Worm (Caenorhabditis elegans): ENCODE results near the gene pin-2.

The pin-2 gene

DNA sequence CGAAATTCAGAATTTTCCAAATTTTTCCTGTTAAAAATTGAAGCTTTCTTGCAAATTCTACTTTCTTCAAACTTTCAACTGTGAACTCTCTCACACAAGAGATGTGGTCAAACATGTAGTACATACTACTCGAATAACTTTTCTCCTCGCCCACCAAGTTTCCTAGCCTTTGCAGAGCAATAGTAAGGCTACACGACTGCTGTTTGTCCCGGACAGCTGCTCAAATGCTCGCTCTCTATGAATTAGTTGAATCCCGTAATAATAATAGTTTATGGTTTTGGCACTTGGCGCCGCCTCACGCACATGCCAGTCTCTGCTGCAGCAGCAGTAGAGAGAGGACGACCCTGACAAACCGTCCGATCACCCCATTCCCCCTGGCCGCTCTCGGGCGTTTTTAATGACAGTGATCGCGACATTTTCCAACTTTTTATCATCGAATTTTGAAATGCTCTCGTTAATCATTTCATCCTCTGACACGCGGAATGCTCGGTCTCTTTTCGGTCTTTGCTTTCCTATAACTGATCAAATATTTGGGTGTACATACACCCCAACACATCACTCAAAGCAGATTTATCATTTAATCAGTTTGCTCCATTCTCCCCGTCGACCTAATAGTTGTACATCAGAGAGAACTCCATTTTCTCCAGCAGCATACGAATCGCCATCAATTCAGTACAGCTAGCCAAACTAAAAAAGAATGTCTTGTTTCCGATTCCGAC is 40.2 kb downstream of the pin-2 start:
- no peak for TF ChIP-seq W03F9.2 (tag; optimal IDR thresholded peaks at IDR 0.05)
- TF ChIP-seq him-1 (tag; optimal IDR thresholded peaks at IDR 0.05) = no peak
- no peak for TF ChIP-seq dao-5 (tag; optimal IDR thresholded peaks at IDR 0.05)

DNA sequence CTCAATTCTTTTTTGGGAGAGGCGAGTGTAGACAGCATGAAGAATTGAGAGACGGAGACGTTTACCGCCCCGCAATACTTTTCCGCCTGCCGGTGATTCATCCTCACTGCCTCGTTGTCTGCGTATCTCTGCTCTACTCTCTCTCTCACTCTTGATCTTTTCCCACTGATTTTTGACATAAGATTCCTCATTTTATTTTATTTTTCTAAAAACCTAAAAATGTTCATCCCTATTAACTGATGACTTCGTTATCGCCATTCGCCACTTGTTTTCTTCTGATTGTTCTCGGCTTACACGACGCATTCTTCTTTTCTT is 40.7 kb downstream of the pin-2 start:
- TF ChIP-seq W03F9.2 (tag; optimal IDR thresholded peaks at IDR 0.05) = no peak
- TF ChIP-seq dao-5 (tag; optimal IDR thresholded peaks at IDR 0.05) = no peak
- TF ChIP-seq him-1 (tag; optimal IDR thresholded peaks at IDR 0.05) = no peak

DNA sequence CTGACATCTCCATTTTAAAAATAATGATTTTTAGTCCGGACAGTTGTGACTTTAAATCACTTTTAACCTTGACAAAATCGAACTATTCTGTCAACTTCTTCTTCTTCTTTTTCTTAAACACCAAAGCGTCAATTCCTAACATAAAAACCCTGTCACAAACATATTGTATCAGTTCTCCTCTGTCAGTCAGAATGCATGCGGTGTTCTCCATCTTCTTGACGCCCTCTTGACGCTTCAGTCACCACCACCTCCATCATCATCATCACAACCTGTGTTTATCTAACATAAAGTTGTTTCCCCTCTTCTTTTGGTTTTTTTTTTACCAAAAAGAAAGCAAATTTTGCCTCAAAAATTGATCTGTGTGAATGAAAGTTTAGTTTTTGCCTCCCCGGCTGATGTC is 41.7 kb downstream of the pin-2 start:
- TF ChIP-seq him-1 (tag; optimal IDR thresholded peaks at IDR 0.05) (no peak), dao-5 (tag; optimal IDR thresholded peaks at IDR 0.05) (no peak), W03F9.2 (tag; optimal IDR thresholded peaks at IDR 0.05) (no peak)

DNA sequence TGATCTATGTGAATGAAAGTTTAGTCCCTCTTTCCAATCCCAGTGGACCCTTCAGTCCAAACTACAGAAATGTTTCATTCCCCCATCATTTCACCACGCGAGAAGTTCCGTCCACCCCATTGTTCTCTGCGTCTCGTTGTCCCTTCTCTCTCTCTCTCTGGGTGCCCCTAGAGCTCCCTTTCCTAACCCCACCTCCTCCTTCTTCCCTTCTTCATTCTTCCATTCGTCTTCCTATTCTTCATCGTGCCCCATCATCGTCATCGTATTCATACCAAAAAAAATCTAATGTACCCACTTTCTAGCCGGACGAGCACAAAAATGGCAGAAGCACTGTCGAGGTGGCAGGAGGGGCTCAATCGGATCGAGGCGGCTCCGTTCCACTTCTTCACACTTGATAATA is 42.6 kb downstream of the pin-2 start, which contains the start of gene M02B1.3:
M02B1.3 (plus strand) TSS at position 301 of the 400 bp plus-strand sequence.
- TF ChIP-seq W03F9.2 (tag; optimal IDR thresholded peaks at IDR 0.05) = no peak
- no peak for TF ChIP-seq him-1 (tag; optimal IDR thresholded peaks at IDR 0.05)
- no peak for TF ChIP-seq dao-5 (tag; optimal IDR thresholded peaks at IDR 0.05)

DNA sequence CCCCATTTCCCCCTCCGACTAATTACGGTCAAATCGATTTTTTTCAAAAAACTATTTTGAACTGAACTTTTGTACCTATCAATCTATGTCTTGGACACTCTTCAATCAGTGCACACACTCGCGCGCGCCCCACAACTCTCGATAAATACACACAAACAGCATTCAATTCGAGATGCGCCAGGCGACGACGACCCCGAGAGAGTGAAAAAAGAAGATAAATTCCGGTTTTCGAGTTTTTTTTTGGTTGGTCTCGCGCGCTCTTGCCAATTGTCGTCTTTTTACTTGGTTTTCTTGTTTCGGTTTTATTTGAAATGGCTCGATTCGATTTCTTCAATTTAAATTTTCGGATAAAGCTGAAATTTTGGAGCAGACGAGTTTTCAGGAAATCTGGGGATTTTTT is 46.7 kb downstream of the pin-2 start:
- TF ChIP-seq him-1 (tag; optimal IDR thresholded peaks at IDR 0.05) (no peak), dao-5 (tag; optimal IDR thresholded peaks at IDR 0.05) (no peak), W03F9.2 (tag; optimal IDR thresholded peaks at IDR 0.05) (no peak)

DNA sequence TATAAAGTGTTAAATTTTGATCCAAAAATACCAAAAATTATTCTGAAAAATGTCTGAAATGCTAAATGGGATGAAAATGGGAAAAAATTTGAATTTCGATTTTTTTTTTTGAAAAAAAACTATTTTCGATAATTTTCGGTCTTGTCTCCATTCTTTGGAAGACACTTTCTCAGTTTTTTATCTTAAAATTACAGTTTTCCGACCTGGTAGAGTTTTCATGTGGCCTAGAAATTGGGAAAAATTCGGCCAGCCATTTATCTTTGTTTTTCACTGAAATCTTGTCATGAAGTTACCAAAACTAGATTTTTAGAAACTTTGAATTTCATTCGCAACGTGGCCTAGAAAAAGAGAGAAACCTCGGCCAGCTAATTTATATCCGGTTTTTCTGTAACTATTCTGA is 47.2 kb downstream of the pin-2 start:
- no peak for TF ChIP-seq dao-5 (tag; optimal IDR thresholded peaks at IDR 0.05)
- TF ChIP-seq him-1 (tag; optimal IDR thresholded peaks at IDR 0.05) = no peak
- no peak for TF ChIP-seq W03F9.2 (tag; optimal IDR thresholded peaks at IDR 0.05)

DNA sequence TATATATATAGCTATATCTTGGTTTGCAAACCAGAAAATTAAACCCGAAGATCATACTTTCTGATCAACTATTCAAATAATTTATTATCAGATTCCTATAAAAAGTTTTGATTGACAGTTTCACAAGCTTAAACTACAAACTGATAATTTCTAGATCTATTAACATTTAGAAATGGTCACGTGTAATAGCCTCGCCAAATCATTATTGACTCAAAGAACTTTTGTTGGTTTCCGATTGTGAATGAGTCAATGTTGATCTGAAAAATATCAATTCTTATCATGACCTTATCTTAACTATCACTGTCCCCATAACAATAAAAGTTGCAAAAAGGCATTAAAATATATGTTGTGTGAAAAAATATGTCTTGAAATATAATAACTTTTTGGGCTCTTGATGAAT is 48.5 kb downstream of the pin-2 start:
- TF ChIP-seq him-1 (tag; optimal IDR thresholded peaks at IDR 0.05) = no peak
- no peak for TF ChIP-seq dao-5 (tag; optimal IDR thresholded peaks at IDR 0.05)
- TF ChIP-seq W03F9.2 (tag; optimal IDR thresholded peaks at IDR 0.05) = no peak

DNA sequence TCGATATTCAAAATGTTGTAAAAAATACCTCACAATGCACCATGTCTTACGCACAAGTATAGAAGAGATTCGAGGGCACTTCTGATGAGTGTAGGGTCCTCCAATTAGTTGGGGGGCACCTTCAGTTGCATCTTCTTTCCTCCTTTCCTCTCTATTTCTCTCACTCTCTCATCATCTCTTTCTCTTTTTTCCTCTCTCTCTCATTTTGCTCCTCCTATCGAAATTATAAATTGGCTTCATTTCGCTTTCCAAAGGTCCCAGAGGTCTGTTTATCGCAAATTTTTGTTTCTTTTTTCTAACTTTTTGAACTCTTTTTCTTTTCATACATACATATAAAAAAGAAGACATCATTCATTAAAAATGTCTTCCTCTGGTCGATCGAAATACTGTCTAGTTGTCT is 49.2 kb downstream of the pin-2 start:
- no peak for TF ChIP-seq him-1 (tag; optimal IDR thresholded peaks at IDR 0.05)
- TF ChIP-seq W03F9.2 (tag; optimal IDR thresholded peaks at IDR 0.05) = no peak
- no peak for TF ChIP-seq dao-5 (tag; optimal IDR thresholded peaks at IDR 0.05)

DNA sequence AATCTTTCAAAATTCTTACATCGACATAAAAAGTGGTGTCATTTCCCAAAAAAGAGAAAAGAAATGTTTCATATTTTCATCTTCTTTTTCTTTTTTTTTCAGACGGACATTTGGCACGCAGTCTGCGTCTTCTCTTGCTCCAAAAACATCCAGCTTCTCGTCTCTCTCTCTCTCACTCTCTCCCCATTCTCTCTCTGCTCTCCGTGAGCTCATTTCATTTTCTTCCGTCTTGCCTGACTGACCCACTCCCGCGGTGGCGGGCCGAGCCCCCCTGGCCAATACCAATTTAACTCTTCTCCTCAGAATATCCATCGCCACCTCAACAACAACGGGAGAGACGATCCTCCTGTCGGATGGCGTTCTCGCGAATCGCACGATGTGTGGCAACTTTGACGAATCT is 51.9 kb downstream of the pin-2 start, which contains the start of gene txt-19:
txt-19 (plus strand) TSS at position 304 of the 400 bp plus-strand sequence.
- TF ChIP-seq dao-5 (tag; optimal IDR thresholded peaks at IDR 0.05) = no peak
- no peak for TF ChIP-seq W03F9.2 (tag; optimal IDR thresholded peaks at IDR 0.05)
- no peak for TF ChIP-seq him-1 (tag; optimal IDR thresholded peaks at IDR 0.05)

Data from whole organism, L4/young adult.